Fruit fly (Drosophila melanogaster) whole organism, wandering third instar larva: ENCODE results near the gene CG17380.

Source experiments
- Abd-B ChIP-seq: fragments of >200 bp; optimal IDR thresholded peaks from 2 replicates; lab custom pipeline; 2017; ENCODE audit warnings: missing biosample characterization, missing genetic modification characterization
- CG32264 ChIP-seq: fragments of 200-800 bp; sonication (Bioruptor generic); optimal IDR thresholded peaks from 2 replicates; lab custom pipeline; 2016; ENCODE audit warnings: missing biosample characterization, missing genetic modification characterization
- CG9705 ChIP-seq: fragments of 200-800 bp; sonication (Bioruptor generic); optimal IDR thresholded peaks from 2 replicates; lab custom pipeline; 2018; ENCODE audit warnings: missing biosample characterization, mild to moderate bottlenecking, missing genetic modification characterization
- CrebA ChIP-seq: fragments of 200-800 bp; sonication (Bioruptor generic); optimal IDR thresholded peaks from 2 replicates; lab custom pipeline; 2016; ENCODE audit warnings: missing biosample characterization, mild to moderate bottlenecking, missing genetic modification characterization, borderline replicate concordance
- Dfd ChIP-seq: fragments of >200 bp; optimal IDR thresholded peaks from 2 replicates; lab custom pipeline; 2017; ENCODE audit warnings: missing biosample characterization, missing genetic modification characterization
- Dif ChIP-seq: fragments of 200-275, 200-300 bp; sonication (Bioruptor generic); optimal IDR thresholded peaks from 2 replicates; lab custom pipeline; 2018; ENCODE audit warnings: missing biosample characterization, missing genetic modification characterization; ENCODE audit not compliant: partially characterized antibody
- GATAd ChIP-seq: sonication (Bioruptor generic); optimal IDR thresholded peaks from 2 replicates; lab custom pipeline; 2016; ENCODE audit warnings: missing biosample characterization, missing genetic modification characterization
- HLH106 ChIP-seq: fragments of 200-800 bp; optimal IDR thresholded peaks from 3 replicates; lab custom pipeline; 2019; ENCODE audit warnings: missing biosample characterization, mild to moderate bottlenecking, missing genetic modification characterization, moderate library complexity
- Hnf4 ChIP-seq: fragments of 200-800 bp; sonication (Bioruptor generic); optimal IDR thresholded peaks from 2 replicates; lab custom pipeline; 2016; ENCODE audit warnings: missing biosample characterization, mild to moderate bottlenecking, missing genetic modification characterization
- Hr83 ChIP-seq: fragments of 200-300 bp; sonication (Bioruptor generic); optimal IDR thresholded peaks from 2 replicates; lab custom pipeline; 2016; ENCODE audit warnings: missing biosample characterization, mild to moderate bottlenecking, missing genetic modification characterization, moderate library complexity; ENCODE audit not compliant: poor library complexity, severe bottlenecking
- Jra ChIP-seq: sonication (Bioruptor generic); optimal IDR thresholded peaks from 2 replicates; lab custom pipeline; 2016; ENCODE audit warnings: missing biosample characterization, missing genetic modification characterization
- Mio ChIP-seq: sonication (Bioruptor generic); optimal IDR thresholded peaks from 2 replicates; lab custom pipeline; 2016; ENCODE audit warnings: missing biosample characterization, missing genetic modification characterization
- Myc ChIP-seq: fragments of >200 bp; optimal IDR thresholded peaks from 2 replicates; lab custom pipeline; 2017
- N ChIP-seq: fragments of >200 bp; optimal IDR thresholded peaks from 2 replicates; lab custom pipeline; 2018; ENCODE audit warnings: missing biosample characterization, missing external identifiers, missing genetic modification characterization
- OdsH ChIP-seq: fragments of 200-800 bp; sonication (Bioruptor generic); optimal IDR thresholded peaks from 2 replicates; lab custom pipeline; 2016; ENCODE audit warnings: missing biosample characterization, mild to moderate bottlenecking, missing genetic modification characterization
- Rel ChIP-seq, 2 experiments: fragments of 200-800 bp; sonication (Bioruptor generic) in 1 of 2; optimal IDR thresholded peaks; 2 replicates in 1 of 2; 3 replicates in 1 of 2; lab custom pipeline; 2016 to 2019; ENCODE audit warnings: mild to moderate bottlenecking in 2 of 2, missing biosample characterization in 2 of 2, missing genetic modification characterization in 2 of 2, moderate library complexity in 1 of 2
- Sp1 ChIP-seq: fragments of 200-800 bp; sonication (Bioruptor generic); optimal IDR thresholded peaks from 3 replicates; lab custom pipeline; 2019; ENCODE audit warnings: missing biosample characterization, mild to moderate bottlenecking, missing genetic modification characterization, moderate library complexity
- Vsx2 ChIP-seq: fragments of 200-300, 225-300 bp; sonication (Bioruptor generic); optimal IDR thresholded peaks from 2 replicates; lab custom pipeline; 2018; ENCODE audit warnings: missing biosample characterization, missing genetic modification characterization; ENCODE audit not compliant: partially characterized antibody
- br ChIP-seq: fragments of 200-800 bp; sonication (Bioruptor generic); optimal IDR thresholded peaks from 2 replicates; lab custom pipeline; 2016; ENCODE audit warnings: missing biosample characterization, missing genetic modification characterization
- brk ChIP-seq: fragments of 200-800 bp; sonication (Bioruptor generic); optimal IDR thresholded peaks from 2 replicates; lab custom pipeline; 2016; ENCODE audit warnings: missing biosample characterization, mild to moderate bottlenecking, missing genetic modification characterization
- dl ChIP-seq, 2 experiments: fragments of 175-275, 200-275 bp in 1 of 2; fragments of 200-275 bp in 1 of 2; sonication (Bioruptor generic); optimal IDR thresholded peaks; lab custom pipeline; 2018; ENCODE audit warnings: mild to moderate bottlenecking in 2 of 2, missing biosample characterization in 2 of 2, missing genetic modification characterization in 2 of 2, moderate library complexity in 2 of 2; ENCODE audit not compliant: partially characterized antibody in 2 of 2, insufficient read depth in 1 of 2
- dmrt93B ChIP-seq: fragments of 200-800 bp; sonication (Bioruptor generic); optimal IDR thresholded peaks from 2 replicates; lab custom pipeline; 2018; ENCODE audit warnings: missing biosample characterization, mild to moderate bottlenecking, missing genetic modification characterization
- dsf ChIP-seq: sonication (Bioruptor generic); optimal IDR thresholded peaks from 2 replicates; lab custom pipeline; 2016; ENCODE audit warnings: missing biosample characterization, missing genetic modification characterization, borderline replicate concordance
- ey ChIP-seq: fragments of 200-800 bp; sonication (Bioruptor generic); optimal IDR thresholded peaks from 2 replicates; lab custom pipeline; 2016; ENCODE audit warnings: missing biosample characterization, missing genetic modification characterization
- foxo ChIP-seq, 2 experiments: fragments of 200-800 bp; sonication (Bioruptor generic); optimal IDR thresholded peaks; 2 replicates in 1 of 2; 3 replicates in 1 of 2; lab custom pipeline; 2016 to 2017; ENCODE audit warnings: missing biosample characterization in 2 of 2, missing genetic modification characterization in 2 of 2
- fru ChIP-seq: fragments of 200-800 bp; sonication (Bioruptor generic); optimal IDR thresholded peaks from 3 replicates; lab custom pipeline; 2016; ENCODE audit warnings: missing biosample characterization, mild to moderate bottlenecking, missing genetic modification characterization
- h ChIP-seq: fragments of 200-800 bp; sonication (Bioruptor generic); optimal IDR thresholded peaks from 3 replicates; lab custom pipeline; 2016; ENCODE audit warnings: missing biosample characterization, mild to moderate bottlenecking, missing genetic modification characterization
- jim ChIP-seq: fragments of 175-275, 200-325 bp; sonication (Bioruptor generic); optimal IDR thresholded peaks from 2 replicates; lab custom pipeline; 2016; ENCODE audit warnings: missing biosample characterization, mild to moderate bottlenecking, missing genetic modification characterization
- lola ChIP-seq: fragments of >200 bp; optimal IDR thresholded peaks from 2 replicates; lab custom pipeline; 2017; ENCODE audit warnings: missing biosample characterization, missing genetic modification characterization
- pan ChIP-seq: fragments of >200 bp; optimal IDR thresholded peaks from 2 replicates; lab custom pipeline; 2017
- psq ChIP-seq: fragments of 200-800 bp; sonication (Bioruptor generic); optimal IDR thresholded peaks from 3 replicates; lab custom pipeline; 2017; ENCODE audit warnings: missing biosample characterization, mild to moderate bottlenecking, missing genetic modification characterization, moderate library complexity
- sage ChIP-seq: fragments of 200-800 bp; sonication (Bioruptor generic); optimal IDR thresholded peaks from 2 replicates; lab custom pipeline; 2016; ENCODE audit warnings: missing biosample characterization, mild to moderate bottlenecking, missing genetic modification characterization
- sv ChIP-seq: fragments of 200-800 bp; sonication (Bioruptor generic); optimal IDR thresholded peaks from 3 replicates; lab custom pipeline; 2016; ENCODE audit warnings: missing biosample characterization, missing genetic modification characterization
- tai ChIP-seq: sonication (Bioruptor generic); optimal IDR thresholded peaks from 2 replicates; lab custom pipeline; 2016; ENCODE audit warnings: missing biosample characterization, missing genetic modification characterization
- usp ChIP-seq: fragments of >200 bp; optimal IDR thresholded peaks from 2 replicates; lab custom pipeline; 2017; ENCODE audit warnings: missing biosample characterization, missing genetic modification characterization
- woc ChIP-seq: sonication (Bioruptor generic); optimal IDR thresholded peaks from 2 replicates; lab custom pipeline; 2016; ENCODE audit warnings: missing biosample characterization, mild to moderate bottlenecking, missing genetic modification characterization

Gene CG17380

dm6 chr3R:23368235-23368634 lies 35.3 kb downstream of the CG17380 start:
- TF ChIP-seq Sp1 (GFP tag; lab: Kevin White, UChicago): no peak
- no peak for TF ChIP-seq Vsx2 (GFP tag; lab: Kevin White, UChicago)
- TF ChIP-seq br (GFP tag; lab: Kevin White, UChicago): no peak
- no peak for TF ChIP-seq tai (GFP tag; lab: Kevin White, UChicago)
- no peak for TF ChIP-seq Jra (GFP tag; lab: Kevin White, UChicago)
- TF ChIP-seq HLH106 (tag; lab: Kevin White, UChicago): no peak
- no peak for TF ChIP-seq brk (GFP tag; lab: Kevin White, UChicago)
- TF ChIP-seq Myc (lab: Kevin White, UChicago): no peak
- TF ChIP-seq pan (lab: Kevin White, UChicago): no peak
- no peak for TF ChIP-seq foxo (GFP tag; optimal IDR thresholded peaks at IDR 0.05; lab: Kevin White, UChicago)
- no peak for TF ChIP-seq dmrt93B (GFP tag; lab: Kevin White, UChicago)
- no peak for TF ChIP-seq GATAd (GFP tag; lab: Kevin White, UChicago)
- TF ChIP-seq Hr83 (GFP tag; lab: Kevin White, UChicago): no peak
- no peak for TF ChIP-seq h
- no peak for TF ChIP-seq woc
- no peak for TF ChIP-seq jim (GFP tag; lab: Kevin White, UChicago)
- TF ChIP-seq sage (GFP tag; lab: Kevin White, UChicago): no peak
- no peak for TF ChIP-seq N (GFP tag; lab: Kevin White, UChicago)
- TF ChIP-seq, all 38 proteins: peak for 0

DNA sequence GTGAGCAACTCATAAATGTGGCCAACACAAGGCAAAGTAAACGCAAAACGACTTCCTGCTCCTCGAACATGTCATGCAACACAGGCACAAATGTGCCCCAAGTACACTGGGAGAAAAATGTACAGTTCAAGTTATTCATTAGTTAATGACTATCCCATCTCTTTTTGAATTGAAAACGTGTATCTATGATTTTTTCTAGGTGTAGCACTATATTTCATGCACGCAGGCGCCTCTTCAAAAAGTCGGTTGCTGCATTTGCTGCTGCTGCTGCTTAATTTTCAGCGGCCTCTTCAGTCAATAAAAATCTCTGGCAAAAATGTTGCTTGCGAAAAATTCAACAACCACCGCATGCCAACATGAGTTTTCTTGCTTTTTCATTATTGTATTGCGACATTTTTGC lies 36.0 kb downstream of the CG17380 start:
- TF ChIP-seq ey (GFP tag; lab: Kevin White, UChicago): no peak
- TF ChIP-seq Mio (GFP tag; lab: Kevin White, UChicago): no peak
- no peak for TF ChIP-seq pan (lab: Kevin White, UChicago)
- TF ChIP-seq foxo (GFP tag; optimal IDR thresholded peaks at IDR 0.05; lab: Kevin White, UChicago): no peak
- TF ChIP-seq Jra (GFP tag; lab: Kevin White, UChicago): no peak
- no peak for TF ChIP-seq tai (GFP tag; lab: Kevin White, UChicago)
- no peak for TF ChIP-seq N (GFP tag; lab: Kevin White, UChicago)
- TF ChIP-seq dl (GFP tag; optimal IDR thresholded peaks at IDR 0.05; lab: Kevin White, UChicago; ENCODE audit: insufficient read depth in 1 of 2, partially characterized antibody in 2 of 2): no peak
- no peak for TF ChIP-seq OdsH (GFP tag; lab: Kevin White, UChicago)
- TF ChIP-seq sv (GFP tag; lab: Kevin White, UChicago): no peak
- TF ChIP-seq Hnf4: no peak
- TF ChIP-seq, all 38 proteins: peak for 0

dm6 chr3R:23365028-23365427 lies 38.5 kb downstream of the CG17380 start:
- TF ChIP-seq Rel (GFP tag; optimal IDR thresholded peaks at IDR 0.05; lab: Kevin White, UChicago): no peak
- no peak for TF ChIP-seq Rel (tag; optimal IDR thresholded peaks at IDR 0.05; lab: Kevin White, UChicago)
- no peak for TF ChIP-seq br (GFP tag; lab: Kevin White, UChicago)
- no peak for TF ChIP-seq sv (GFP tag; lab: Kevin White, UChicago)
- TF ChIP-seq Hr83 (GFP tag; lab: Kevin White, UChicago): no peak
- no peak for TF ChIP-seq OdsH (GFP tag; lab: Kevin White, UChicago)
- no peak for TF ChIP-seq h
- no peak for TF ChIP-seq CrebA (GFP tag; lab: Kevin White, UChicago)
- TF ChIP-seq N (GFP tag; lab: Kevin White, UChicago): no peak
- no peak for TF ChIP-seq lola
- no peak for TF ChIP-seq Sp1 (GFP tag; lab: Kevin White, UChicago)
- no peak for TF ChIP-seq pan (lab: Kevin White, UChicago)
- TF ChIP-seq HLH106 (tag; lab: Kevin White, UChicago): no peak
- TF ChIP-seq usp (GFP tag; lab: Kevin White, UChicago): no peak
- no peak for TF ChIP-seq fru (GFP tag; lab: Kevin White, UChicago)
- TF ChIP-seq psq (GFP tag; lab: Kevin White, UChicago): no peak
- TF ChIP-seq Vsx2 (GFP tag; lab: Kevin White, UChicago): no peak
- TF ChIP-seq GATAd (GFP tag; lab: Kevin White, UChicago): no peak
- TF ChIP-seq sage (GFP tag; lab: Kevin White, UChicago): no peak
- no peak for TF ChIP-seq Dfd
- TF ChIP-seq, all 38 proteins: peak for 0

dm6 chr3R:23363515-23364124 lies 39.9 kb downstream of the CG17380 start, which contains the start of gene CG4408:
CG4408 (minus strand) TSS chr3R:23363574.
- TF ChIP-seq Dfd (no peak), pan (lab: Kevin White, UChicago) (peak; percentile 72), CrebA (GFP tag; lab: Kevin White, UChicago) (no peak), Sp1 (GFP tag; lab: Kevin White, UChicago) (peak; percentile 90), Mio (GFP tag; lab: Kevin White, UChicago) (peak; percentile 1), CG9705 (GFP tag; lab: Kevin White, UChicago) (peak; percentile 90), Rel (GFP tag; optimal IDR thresholded peaks at IDR 0.05; lab: Kevin White, UChicago) (no peak), Rel (tag; optimal IDR thresholded peaks at IDR 0.05; lab: Kevin White, UChicago) (peak; percentile 68), Hnf4 (peak; percentile 94), dsf (GFP tag; lab: Kevin White, UChicago) (peak; percentile 55), HLH106 (tag; lab: Kevin White, UChicago) (peak; percentile 93), CG32264 (GFP tag; lab: Kevin White, UChicago) (no peak), psq (GFP tag; lab: Kevin White, UChicago) (peak; percentile 86), jim (GFP tag; lab: Kevin White, UChicago) (no peak), Vsx2 (GFP tag; lab: Kevin White, UChicago) (no peak), br (GFP tag; lab: Kevin White, UChicago) (peak; percentile 93), lola (no peak), OdsH (GFP tag; lab: Kevin White, UChicago) (peak; percentile 93), Dif (no peak), brk (GFP tag; lab: Kevin White, UChicago) (peak; percentile 84), dl (GFP tag; optimal IDR thresholded peaks at IDR 0.05; lab: Kevin White, UChicago; ENCODE audit: insufficient read depth in 1 of 2, partially characterized antibody in 2 of 2) (no peak), Abd-B (no peak), N (GFP tag; lab: Kevin White, UChicago) (no peak), h (peak; percentile 52), Jra (GFP tag; lab: Kevin White, UChicago) (peak; percentile 83), tai (GFP tag; lab: Kevin White, UChicago) (no peak)
